Fruit fly (Drosophila melanogaster) whole organism, embryonic: ENCODE data around the gene gpp.
A peak's percentile ranks its signal among the peaks of the same experiment; 100 is the strongest.

Source experiments
- CG10147 ChIP-seq: fragments of 200-800 bp; sonication (Bioruptor generic); optimal IDR thresholded peaks from 2 replicates; lab custom pipeline; 2019; ENCODE audit warnings: missing biosample characterization, mild to moderate bottlenecking, missing genetic modification characterization, moderate library complexity
- CG12219 ChIP-seq: fragments of 200-800 bp; sonication (Bioruptor generic); optimal IDR thresholded peaks from 3 replicates; lab custom pipeline; 2018; ENCODE audit warnings: missing biosample characterization, mild to moderate bottlenecking, missing genetic modification characterization
- CG13424 ChIP-seq: fragments of 200-800 bp; sonication (Bioruptor generic); optimal IDR thresholded peaks from 2 replicates; lab custom pipeline; 2019; ENCODE audit warnings: missing biosample characterization, mild to moderate bottlenecking, missing genetic modification characterization, moderate library complexity
- CG14050 ChIP-seq: fragments of 200-800 bp; sonication (Bioruptor generic); IDR thresholded peaks from 3 replicates; pipeline ENCODE4 v1.3.6; 2022; ENCODE audit warnings: missing biosample characterization, missing genetic modification characterization
- CG14441 ChIP-seq: fragments of 200-800 bp; sonication (Bioruptor generic); IDR thresholded peaks from 2 replicates; pipeline ENCODE4 v1.3.6; 2022; ENCODE audit warnings: missing biosample characterization, missing genetic modification characterization
- CG15269 ChIP-seq: fragments of 200-800 bp; sonication (Bioruptor generic); optimal IDR thresholded peaks from 2 replicates; lab custom pipeline; 2018; ENCODE audit warnings: missing biosample characterization, mild to moderate bottlenecking, missing genetic modification characterization, moderate library complexity
- CG15514 ChIP-seq: fragments of 200-800 bp; sonication (Bioruptor generic); optimal IDR thresholded peaks from 3 replicates; lab custom pipeline; 2017; ENCODE audit warnings: missing biosample characterization, missing genetic modification characterization, mild to moderate bottlenecking, moderate library complexity, missing genetic modification reagents
- CG15696 ChIP-seq: fragments of 200-800 bp; sonication (Bioruptor generic); optimal IDR thresholded peaks from 2 replicates; lab custom pipeline; 2019; ENCODE audit warnings: missing biosample characterization, mild to moderate bottlenecking, missing genetic modification characterization, moderate library complexity
- CG1602 ChIP-seq: fragments of 200-800 bp; sonication (Bioruptor generic); optimal IDR thresholded peaks from 3 replicates; lab custom pipeline; 2016; ENCODE audit warnings: missing biosample characterization, missing genetic modification characterization
- CG1832 ChIP-seq: fragments of 200-800 bp; sonication (Bioruptor generic); optimal IDR thresholded peaks from 2 replicates; lab custom pipeline; 2017; ENCODE audit warnings: missing biosample characterization, mild to moderate bottlenecking, missing genetic modification characterization, inconsistent platforms
- CG2199 ChIP-seq: fragments of 200-800 bp; sonication (Bioruptor generic); IDR thresholded peaks from 3 replicates; pipeline ENCODE4 v1.3.6; 2022; ENCODE audit warnings: missing biosample characterization, missing genetic modification characterization
- CG2678 ChIP-seq: fragments of 200-800 bp; sonication (Bioruptor generic); optimal IDR thresholded peaks from 3 replicates; lab custom pipeline; 2019; ENCODE audit warnings: missing biosample characterization, mild to moderate bottlenecking, missing genetic modification characterization, moderate library complexity
- CG30431 ChIP-seq: fragments of 200-800 bp; sonication (Bioruptor generic); optimal IDR thresholded peaks from 2 replicates; lab custom pipeline; 2017; ENCODE audit warnings: missing biosample characterization, missing genetic modification characterization
- CG3995 ChIP-seq: fragments of 200-800 bp; sonication (Bioruptor generic); optimal IDR thresholded peaks from 3 replicates; lab custom pipeline; 2016; ENCODE audit warnings: missing biosample characterization, missing genetic modification characterization
- CG7271 ChIP-seq: fragments of 200-800 bp; sonication (Bioruptor generic); optimal IDR thresholded peaks from 2 replicates; lab custom pipeline; 2018; ENCODE audit warnings: missing biosample characterization, mild to moderate bottlenecking, missing genetic modification characterization, moderate library complexity
- CG7786 ChIP-seq: fragments of 200-800 bp; sonication (Bioruptor generic); optimal IDR thresholded peaks from 2 replicates; lab custom pipeline; 2016; ENCODE audit warnings: missing biosample characterization, missing genetic modification characterization
- CG7928 ChIP-seq: fragments of 200-800 bp; sonication (Bioruptor generic); optimal IDR thresholded peaks from 2 replicates; lab custom pipeline; 2017; ENCODE audit warnings: missing biosample characterization, mild to moderate bottlenecking, missing genetic modification characterization
- CG8388 ChIP-seq: fragments of 200-800 bp; sonication (Bioruptor generic); optimal IDR thresholded peaks from 2 replicates; lab custom pipeline; 2019; ENCODE audit warnings: missing biosample characterization, mild to moderate bottlenecking, missing genetic modification characterization, moderate library complexity
- CG8765 ChIP-seq: fragments of 200-800 bp; sonication (Bioruptor generic); IDR thresholded peaks from 2 replicates; pipeline ENCODE4 v1.3.6; 2022; ENCODE audit warnings: missing biosample characterization, missing genetic modification characterization
- CG8944 ChIP-seq: fragments of 200-800 bp; sonication (Bioruptor generic); optimal IDR thresholded peaks from 3 replicates; lab custom pipeline; 2016; ENCODE audit warnings: missing biosample characterization, missing genetic modification characterization
- Dfd ChIP-seq, 2 experiments: fragments of >200 bp; optimal IDR thresholded peaks; 2 replicates each; lab custom pipeline; 2017; ENCODE audit warnings: missing biosample characterization in 2 of 2, missing genetic modification characterization in 2 of 2
- Doc3 ChIP-seq: fragments of 200-800 bp; sonication (Bioruptor generic); IDR thresholded peaks from 3 replicates; pipeline ENCODE4 v1.3.6; 2022; ENCODE audit warnings: missing biosample characterization, missing genetic modification characterization; ENCODE audit not compliant: partially characterized antibody
- Ets97D ChIP-seq: fragments of 200-800 bp; sonication (Bioruptor generic); optimal IDR thresholded peaks from 3 replicates; lab custom pipeline; 2016; ENCODE audit warnings: missing biosample characterization, missing genetic modification characterization
- H15 ChIP-seq: fragments of 200-800 bp; sonication (Bioruptor generic); IDR thresholded peaks from 3 replicates; pipeline ENCODE4 v1.3.6; 2022; ENCODE audit warnings: missing biosample characterization, missing genetic modification characterization
- Hsf ChIP-seq: fragments of 200-800 bp; sonication (Bioruptor generic); optimal IDR thresholded peaks from 3 replicates; lab custom pipeline; 2016; ENCODE audit warnings: missing biosample characterization, missing genetic modification characterization
- Nf-YB ChIP-seq: fragments of 200-800 bp; sonication (Bioruptor generic); optimal IDR thresholded peaks from 3 replicates; lab custom pipeline; 2019; ENCODE audit warnings: missing biosample characterization, mild to moderate bottlenecking, missing genetic modification characterization, moderate library complexity
- Oaz ChIP-seq: fragments of 200-800 bp; sonication (Bioruptor generic); IDR thresholded peaks from 2 replicates; pipeline ENCODE4 v1.3.6; 2022; ENCODE audit warnings: missing biosample characterization, missing genetic modification characterization
- Optix ChIP-seq: fragments of 200-800 bp; sonication (Bioruptor generic); IDR thresholded peaks from 3 replicates; pipeline ENCODE4 v1.3.6; 2022; ENCODE audit warnings: missing biosample characterization, missing genetic modification characterization
- Rfx ChIP-seq: fragments of 200-800 bp; sonication (Bioruptor generic); IDR thresholded peaks from 2 replicates; pipeline ENCODE4 v1.3.6; 2022; ENCODE audit warnings: missing biosample characterization, missing genetic modification characterization
- Sox102F ChIP-seq: fragments of 200-800 bp; sonication (Bioruptor generic); optimal IDR thresholded peaks from 2 replicates; lab custom pipeline; 2018; ENCODE audit warnings: missing biosample characterization, mild to moderate bottlenecking, missing genetic modification characterization, moderate library complexity
- Sry-δ ChIP-seq: fragments of 200-800 bp; sonication (Bioruptor generic); optimal IDR thresholded peaks from 2 replicates; lab custom pipeline; 2016; ENCODE audit warnings: missing biosample characterization, missing genetic modification characterization
- Stat92E ChIP-seq, 3 experiments: fragments of >200 bp in 2 of 3; fragments of 200-800 bp in 1 of 3; sonication (Bioruptor generic) in 1 of 3; optimal IDR thresholded peaks; 2 replicates each; lab custom pipeline; 2017 to 2019; ENCODE audit warnings: missing biosample characterization in 3 of 3, missing genetic modification characterization in 3 of 3, mild to moderate bottlenecking in 1 of 3, moderate library complexity in 1 of 3
- Tbp ChIP-seq: fragments of >200 bp; optimal IDR thresholded peaks from 2 replicates; lab custom pipeline; 2018; ENCODE audit warnings: missing biosample characterization, missing genetic modification characterization
- al ChIP-seq: fragments of 200-800 bp; sonication (Bioruptor generic); IDR thresholded peaks from 2 replicates; pipeline ENCODE4 v1.3.6; 2022; ENCODE audit warnings: missing biosample characterization, missing genetic modification characterization
- crol ChIP-seq: fragments of 200-800 bp; sonication (Bioruptor generic); IDR thresholded peaks from 2 replicates; pipeline ENCODE4 v1.3.6; 2022; ENCODE audit warnings: missing biosample characterization, missing genetic modification characterization
- disco-r ChIP-seq: fragments of 200-800 bp; sonication (Bioruptor generic); optimal IDR thresholded peaks from 2 replicates; lab custom pipeline; 2016; ENCODE audit warnings: missing biosample characterization, missing genetic modification characterization
- ems ChIP-seq: fragments of 200-800 bp; sonication (Bioruptor generic); optimal IDR thresholded peaks from 3 replicates; lab custom pipeline; 2016; ENCODE audit warnings: missing biosample characterization, missing genetic modification characterization
- gcm2 ChIP-seq: fragments of 200-800 bp; sonication (Bioruptor generic); optimal IDR thresholded peaks from 2 replicates; lab custom pipeline; 2016; ENCODE audit warnings: missing biosample characterization, missing genetic modification characterization
- h ChIP-seq: fragments of >200 bp; optimal IDR thresholded peaks from 2 replicates; lab custom pipeline; 2017
- ind ChIP-seq: fragments of 200-800 bp; sonication (Bioruptor generic); optimal IDR thresholded peaks from 3 replicates; lab custom pipeline; 2016; ENCODE audit warnings: missing biosample characterization, missing genetic modification characterization
- knrl ChIP-seq: fragments of 200-800 bp; sonication (Bioruptor generic); IDR thresholded peaks from 3 replicates; pipeline ENCODE4 v1.3.6; 2022; ENCODE audit warnings: missing biosample characterization, missing genetic modification characterization; ENCODE audit not compliant: partially characterized antibody
- mld ChIP-seq: fragments of 200-800 bp; sonication (Bioruptor generic); IDR thresholded peaks from 3 replicates; pipeline ENCODE4 v1.3.6; 2022; ENCODE audit warnings: missing biosample characterization, missing genetic modification characterization; ENCODE audit not compliant: partially characterized antibody
- phol ChIP-seq: fragments of 200-800 bp; sonication (Bioruptor generic); optimal IDR thresholded peaks from 3 replicates; lab custom pipeline; 2018; ENCODE audit warnings: missing biosample characterization, mild to moderate bottlenecking, missing genetic modification characterization, moderate library complexity
- sens ChIP-seq: fragments of 200-800 bp; sonication (Bioruptor generic); peaks from one replicate; lab custom pipeline; 2016; ENCODE audit warnings: missing biosample characterization, missing genetic modification characterization
- sob ChIP-seq: fragments of 200-800 bp; sonication (Bioruptor generic); IDR thresholded peaks from 2 replicates; pipeline ENCODE4 v1.3.6; 2022; ENCODE audit warnings: missing biosample characterization, missing genetic modification characterization
- toy ChIP-seq: fragments of 200-800 bp; sonication (Bioruptor generic); IDR thresholded peaks from 2 replicates; pipeline ENCODE4 v1.3.6; 2022; ENCODE audit warnings: missing biosample characterization, missing genetic modification characterization
- trem ChIP-seq: fragments of 200-800 bp; optimal IDR thresholded peaks from 3 replicates; lab custom pipeline; 2019; ENCODE audit warnings: missing biosample characterization, mild to moderate bottlenecking, missing genetic modification characterization, moderate library complexity
- ttk ChIP-seq: fragments of 200-800 bp; sonication (Bioruptor generic); IDR thresholded peaks from 2 replicates; pipeline ENCODE4 v2.1.2; 2022; ENCODE audit warnings: missing biosample characterization, missing genetic modification characterization
- vnd ChIP-seq: fragments of 200-800 bp; sonication (Bioruptor generic); IDR thresholded peaks from 3 replicates; pipeline ENCODE4 v1.3.6; 2022; ENCODE audit warnings: missing biosample characterization, missing genetic modification characterization; ENCODE audit not compliant: partially characterized antibody
- wdn ChIP-seq: fragments of 200-800 bp; sonication (Bioruptor generic); IDR thresholded peaks from 2 replicates; pipeline ENCODE4 v1.3.6; 2022; ENCODE audit warnings: missing biosample characterization, missing genetic modification characterization

Gene gpp

DNA sequence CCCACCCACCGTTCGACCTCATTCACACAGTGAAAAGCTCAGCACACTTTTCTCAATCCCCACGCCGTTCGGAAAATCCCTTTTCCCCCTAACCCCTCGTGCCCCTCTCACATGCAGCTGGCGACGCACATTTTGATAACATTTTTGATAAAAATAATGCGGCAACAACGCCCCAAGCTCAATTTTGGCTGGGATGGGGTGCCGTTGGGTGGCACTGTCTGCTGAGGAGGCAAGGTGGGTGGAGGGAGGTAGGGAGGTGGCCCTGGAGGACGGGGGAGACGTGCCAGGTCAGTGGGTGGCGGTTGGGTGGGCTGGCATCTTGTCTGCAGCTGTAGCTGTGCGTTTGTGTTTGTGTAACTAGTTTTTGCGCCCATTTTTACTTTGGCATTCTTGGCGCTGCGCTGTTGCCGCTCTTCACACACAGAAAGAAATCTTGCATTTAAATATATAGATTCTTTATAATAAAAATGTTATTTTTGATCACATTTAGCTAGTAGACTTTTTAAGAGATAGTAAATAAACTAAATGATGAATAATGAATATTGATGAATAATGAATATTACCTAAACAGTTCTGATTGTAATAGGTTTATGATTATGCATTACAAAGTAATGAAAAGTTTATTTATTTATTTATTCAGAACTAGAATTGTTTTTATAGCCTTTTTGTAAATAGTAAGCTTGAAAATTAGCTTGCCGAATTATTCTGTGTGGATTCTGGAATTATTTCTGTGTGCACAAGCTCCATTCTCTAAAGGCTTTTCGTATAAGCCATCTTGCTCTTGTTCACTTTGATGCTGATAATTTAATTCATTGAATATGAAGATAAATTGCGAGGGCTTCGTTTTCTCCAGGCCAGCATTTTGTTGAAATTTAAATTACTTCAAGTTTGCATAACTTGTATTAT is 8.0 kb downstream of the gpp start (continued):
- no peak for TF ChIP-seq CG7271 (tag; lab: Kevin White, UChicago)
- TF ChIP-seq CG15269 (tag; lab: Kevin White, UChicago) = peak; percentile 55
- no peak for TF ChIP-seq CG30431 (GFP tag; lab: Kevin White, UChicago)
- no peak for TF ChIP-seq Hsf (GFP tag; lab: Kevin White, UChicago)
- TF ChIP-seq CG13424 = peak; percentile 46
- no peak for TF ChIP-seq Stat92E (GFP tag; optimal IDR thresholded peaks at IDR 0.05; lab: Kevin White, UChicago)
- no peak for TF ChIP-seq Optix (GFP tag; lab: Robert Waterston, UW)
- no peak for TF ChIP-seq ind (GFP tag; lab: Kevin White, UChicago)
- no peak for TF ChIP-seq CG7786 (GFP tag; lab: Kevin White, UChicago)
- TF ChIP-seq Dfd (GFP tag; optimal IDR thresholded peaks at IDR 0.05; lab: Kevin White, UChicago) = no peak
- TF ChIP-seq vnd (GFP tag; lab: Robert Waterston, UW) = no peak
- peak; percentile 74 for TF ChIP-seq sens (GFP tag; lab: Kevin White, UChicago)
- TF ChIP-seq CG2678 = peak; percentile 71
- TF ChIP-seq Nf-YB (GFP tag; lab: Kevin White, UChicago) = no peak
- TF ChIP-seq CG8765 (GFP tag; lab: Robert Waterston, UW) = no peak
- no peak for TF ChIP-seq CG8944
- TF ChIP-seq gcm2 = no peak
- TF ChIP-seq CG1602 (GFP tag; lab: Kevin White, UChicago) = peak; percentile 13
- no peak for TF ChIP-seq CG12219 (GFP tag; lab: Kevin White, UChicago)
- no peak for TF ChIP-seq CG7928 (GFP tag; lab: Kevin White, UChicago)
- TF ChIP-seq ems (GFP tag; lab: Kevin White, UChicago) = no peak
- TF ChIP-seq crol = peak; percentile 98
- TF ChIP-seq mld = no peak
- no peak for TF ChIP-seq h (lab: Kevin White, UChicago)
- peak; percentile 62 for TF ChIP-seq Sox102F (GFP tag; lab: Kevin White, UChicago)
- no peak for TF ChIP-seq CG1832 (GFP tag; lab: Kevin White, UChicago)
- no peak for TF ChIP-seq Rfx (GFP tag; lab: Robert Waterston, UW)
- TF ChIP-seq CG3995 (GFP tag; lab: Kevin White, UChicago) = no peak
- TF ChIP-seq disco-r = no peak
- no peak for TF ChIP-seq wdn (GFP tag; lab: Robert Waterston, UW)
- no peak for TF ChIP-seq trem (tag; lab: Kevin White, UChicago)
- no peak for TF ChIP-seq ttk (GFP tag; lab: Robert Waterston, UW)
- no peak for TF ChIP-seq CG14050
- peak; percentile 21 for TF ChIP-seq CG8388
- TF ChIP-seq sob = no peak
- TF ChIP-seq Oaz (GFP tag; lab: Robert Waterston, UW) = no peak
- TF ChIP-seq Tbp (GFP tag; lab: Kevin White, UChicago) = no peak
- TF ChIP-seq CG14441 (GFP tag; lab: Robert Waterston, UW) = no peak
- no peak for TF ChIP-seq CG15514
- TF ChIP-seq CG2199 = 0 out of 3 replicates have a peak, but pooled peaks have one; percentile 68
- no peak for TF ChIP-seq Doc3 (GFP tag; lab: Robert Waterston, UW)
- no peak for TF ChIP-seq CG15696 (tag; lab: Kevin White, UChicago)
- TF ChIP-seq Ets97D (GFP tag; lab: Kevin White, UChicago) = no peak
- TF ChIP-seq knrl = no peak
- TF ChIP-seq H15 = no peak
- TF ChIP-seq al (GFP tag; lab: Robert Waterston, UW) = no peak
- TF ChIP-seq phol (tag; lab: Kevin White, UChicago) = peak; percentile 56
- TF ChIP-seq CG10147 (GFP tag; lab: Kevin White, UChicago) = peak; percentile 30
- no peak for TF ChIP-seq Sry-δ (GFP tag; lab: Kevin White, UChicago)
- TF ChIP-seq toy (GFP tag; lab: Robert Waterston, UW) = no peak
